Fruit fly (Drosophila melanogaster): ENCODE results near the gene pins.
A peak's percentile ranks its signal among the peaks of the same experiment; 100 is the strongest.

Gene pins

DNA sequence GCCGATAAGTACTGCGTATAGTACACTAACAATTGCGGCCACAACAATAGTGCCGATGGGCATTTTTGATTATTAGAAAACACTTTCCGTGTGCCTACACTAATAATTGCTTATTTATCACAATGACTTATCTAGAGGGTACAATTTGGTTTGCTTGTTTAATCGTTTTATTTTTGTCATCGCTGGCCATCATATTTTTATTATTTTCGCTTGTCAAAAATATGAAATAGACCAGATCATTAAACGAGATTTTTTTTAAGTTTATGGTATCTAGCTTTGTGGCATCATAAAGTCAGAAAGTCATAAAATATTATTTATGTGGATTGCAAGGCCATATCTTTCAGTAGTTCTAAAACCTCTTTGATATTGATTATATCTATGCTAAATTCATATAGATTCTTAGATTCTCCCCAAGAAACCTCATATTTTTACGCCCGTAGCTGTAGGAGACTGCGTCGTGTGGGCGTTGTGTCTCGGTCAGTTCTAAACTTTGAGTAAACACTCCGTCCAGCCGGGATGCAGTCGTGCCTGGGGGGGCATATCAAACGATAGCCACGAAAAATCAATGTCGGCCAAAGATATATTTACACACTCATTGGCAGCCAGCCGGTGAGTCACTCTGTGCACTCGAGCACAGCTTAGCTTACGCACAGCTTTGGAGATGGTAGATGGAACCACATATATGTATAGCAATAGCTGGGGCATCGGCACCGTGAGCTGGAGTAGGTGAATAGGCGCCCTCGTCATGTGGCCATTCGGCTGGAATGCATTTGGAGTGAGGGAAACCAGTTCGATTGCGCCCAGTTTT is 22.2 kb downstream of the pins start (continued):
- peak; percentile 15 for TF ChIP-seq zfh2 (GFP tag; optimal IDR thresholded peaks at IDR 0.05)
- TF ChIP-seq Sox100B (GFP tag; optimal IDR thresholded peaks at IDR 0.05), result no peak
- no peak for TF ChIP-seq CG8089 (GFP tag; optimal IDR thresholded peaks at IDR 0.05)
- no peak for TF ChIP-seq hb (GFP tag; IDR thresholded peaks at IDR 0.05; ENCODE audit: partially characterized antibody)
- no peak for TF ChIP-seq ro (GFP tag; IDR thresholded peaks at IDR 0.05)
- no peak for TF ChIP-seq CG13424 (tag; optimal IDR thresholded peaks at IDR 0.05)
- TF ChIP-seq CG15514 (GFP tag; optimal IDR thresholded peaks at IDR 0.05), result no peak
- TF ChIP-seq ranshi (GFP tag; IDR thresholded peaks at IDR 0.05), result no peak
- TF ChIP-seq CkIIα-i1 (GFP tag; IDR thresholded peaks at IDR 0.05), result no peak
- peak; percentile 21 for TF ChIP-seq exex (tag; optimal IDR thresholded peaks at IDR 0.05)
- peak in 1 of 3 experiments; percentile 21 for TF ChIP-seq lola (GFP tag; optimal IDR thresholded peaks at IDR 0.05)
- peak; percentile 11 for TF ChIP-seq pnt (GFP tag; optimal IDR thresholded peaks at IDR 0.05)
- TF ChIP-seq CG18599 (GFP tag; optimal IDR thresholded peaks at IDR 0.05), result peak; percentile 14
- TF ChIP-seq bigmax (GFP tag; optimal IDR thresholded peaks at IDR 0.05), result no peak
- no peak for TF ChIP-seq Sry-δ (GFP tag; optimal IDR thresholded peaks at IDR 0.05)
- TF ChIP-seq PHDP (tag; optimal IDR thresholded peaks at IDR 0.05), result peak; percentile 38
- no peak for TF ChIP-seq CG31365 (tag; optimal IDR thresholded peaks at IDR 0.05)
- peak; percentile 28; the same call in 1 of the 2 replicates for TF ChIP-seq lmd (GFP tag; IDR thresholded peaks at IDR 0.05)
- TF ChIP-seq jing (GFP tag; optimal IDR thresholded peaks at IDR 0.05), result no peak
- TF ChIP-seq CG6689 (GFP tag; IDR thresholded peaks at IDR 0.05), result no peak
- TF ChIP-seq Dref (GFP tag; IDR thresholded peaks at IDR 0.05), result no peak
- no peak for TF ChIP-seq CG4328 (GFP tag; optimal IDR thresholded peaks at IDR 0.05)
- TF ChIP-seq br (optimal IDR thresholded peaks at IDR 0.05), result no peak
- no peak for TF ChIP-seq inv (GFP tag; IDR thresholded peaks at IDR 0.05; ENCODE audit: partially characterized antibody)
- no peak for TF ChIP-seq CG9932 (GFP tag; IDR thresholded peaks at IDR 0.05)
- TF ChIP-seq CoRest (tag; optimal IDR thresholded peaks at IDR 0.05), result peak; percentile 43
- no peak for TF ChIP-seq CG1024 (GFP tag; IDR thresholded peaks at IDR 0.05)
- no peak for TF ChIP-seq Adf1 (GFP tag; IDR thresholded peaks at IDR 0.05)
- no peak for TF ChIP-seq CG10654 (GFP tag; optimal IDR thresholded peaks at IDR 0.05)
- no peak for TF ChIP-seq fru (optimal IDR thresholded peaks at IDR 0.05)
- TF ChIP-seq CG3163 (GFP tag; optimal IDR thresholded peaks at IDR 0.05), result no peak
- peak; percentile 2 for TF ChIP-seq Dad (GFP tag; optimal IDR thresholded peaks at IDR 0.05)
- no peak for TF ChIP-seq prd (optimal IDR thresholded peaks at IDR 0.05)
- TF ChIP-seq prd (GFP tag; IDR thresholded peaks at IDR 0.05), result no peak
- TF ChIP-seq run (tag; optimal IDR thresholded peaks at IDR 0.05), result no peak
- no peak for TF ChIP-seq z (GFP tag; IDR thresholded peaks at IDR 0.05)
- peak; percentile 60 for TF ChIP-seq CG18262 (tag; optimal IDR thresholded peaks at IDR 0.05)
- TF ChIP-seq CG10979 (tag; optimal IDR thresholded peaks at IDR 0.05), result peak; percentile 62
- TF ChIP-seq toy (GFP tag; IDR thresholded peaks at IDR 0.05), result no peak
- TF ChIP-seq dm (GFP tag; optimal IDR thresholded peaks at IDR 0.05), result no peak
- no peak for TF ChIP-seq abd-A (tag; optimal IDR thresholded peaks at IDR 0.05)
- peak; percentile 11 for TF ChIP-seq CG12659 (GFP tag; optimal IDR thresholded peaks at IDR 0.05)
- TF ChIP-seq kni (GFP tag; optimal IDR thresholded peaks at IDR 0.05), result no peak
- no peak for TF ChIP-seq trem (tag; optimal IDR thresholded peaks at IDR 0.05)
- TF ChIP-seq Sox102F (GFP tag; optimal IDR thresholded peaks at IDR 0.05), result peak; percentile 9
- peak; percentile 15 for TF ChIP-seq Myb (GFP tag; optimal IDR thresholded peaks at IDR 0.05)
- no peak for TF ChIP-seq dan (GFP tag; IDR thresholded peaks at IDR 0.05)
- no peak for TF ChIP-seq CG12155 (GFP tag; optimal IDR thresholded peaks at IDR 0.05)
- TF ChIP-seq CG4707 (GFP tag; optimal IDR thresholded peaks at IDR 0.05), result no peak
- TF ChIP-seq CG17359 (tag; optimal IDR thresholded peaks at IDR 0.05), result peak; percentile 7
- no peak for TF ChIP-seq stc (GFP tag; IDR thresholded peaks at IDR 0.05)

Measured in whole organism, embryonic.